Worm (Caenorhabditis elegans) whole organism, mixed stage, embryonic: ENCODE measurements around the gene Y45F10B.3.

Source experiments
- mab-5 ChIP-seq: fragments of 150-350 bp; optimal IDR thresholded peaks from 2 replicates; lab custom pipeline; 2014; ENCODE audit warnings: missing biosample characterization, missing genetic modification characterization
- mep-1 ChIP-seq: fragments of 150-350 bp; optimal IDR thresholded peaks from 2 replicates; lab custom pipeline; 2017; ENCODE audit warnings: missing biosample characterization, missing genetic modification reagents, missing genetic modification characterization, inconsistent platforms
- nhr-237 ChIP-seq: fragments of 150-350 bp; optimal IDR thresholded peaks from 2 replicates; lab custom pipeline; 2014; ENCODE audit warnings: missing biosample characterization, missing genetic modification characterization
- pha-4 ChIP-seq: fragments of 150-350 bp; optimal IDR thresholded peaks from 2 replicates; lab custom pipeline; 2018; ENCODE audit warnings: missing biosample characterization, missing genetic modification reagents, missing genetic modification characterization
- sem-2 ChIP-seq: fragments of 200-800 bp; sonication (Bioruptor generic); optimal IDR thresholded peaks from 2 replicates; lab custom pipeline; 2018; ENCODE audit warnings: mild to moderate bottlenecking, missing genetic modification characterization, missing compliant biosample characterization
- unc-62 ChIP-seq: fragments of 150-350 bp; optimal IDR thresholded peaks from 2 replicates; lab custom pipeline; 2014; ENCODE audit warnings: missing biosample characterization, missing genetic modification reagents, missing genetic modification characterization
- ztf-11 ChIP-seq: fragments of 150-350 bp; optimal IDR thresholded peaks from 2 replicates; lab custom pipeline; 2014; ENCODE audit warnings: missing biosample characterization, missing genetic modification characterization

DNA sequence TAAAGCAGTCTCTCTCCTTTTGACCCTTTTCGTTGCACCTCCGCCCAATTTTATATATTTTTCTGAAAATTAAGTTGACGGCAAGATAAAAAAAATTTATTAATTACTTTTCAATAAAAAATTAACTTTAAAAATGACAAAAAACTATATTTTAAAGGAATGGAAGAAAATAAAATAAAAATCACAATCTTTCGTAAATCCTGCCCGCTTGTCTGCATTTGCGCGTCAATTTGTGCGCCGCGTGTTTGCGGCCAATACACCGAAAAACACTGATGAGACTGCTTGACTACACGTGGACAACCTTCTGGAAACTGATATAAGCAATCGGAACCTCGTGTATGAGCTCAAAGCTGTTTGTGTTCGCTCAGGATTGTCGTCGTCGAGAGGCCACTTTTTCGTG lies 43.5 kb downstream of the Y45F10B.3 start, which contains the start of gene C08F11.7:
- no peak for TF ChIP-seq mep-1
- TF ChIP-seq pha-4 (tag; lab: Kevin White, UChicago), result no peak
- no peak for TF ChIP-seq sem-2
- no peak for TF ChIP-seq ztf-11 (tag; lab: Kevin White, UChicago)
- no peak for TF ChIP-seq mab-5
- no peak for TF ChIP-seq unc-62 (GFP tag; lab: Kevin White, UChicago)
- no peak for TF ChIP-seq nhr-237 (tag; lab: Kevin White, UChicago)
